Worm (Caenorhabditis elegans) whole organism, L1 larva: Measurements from ENCODE around the gene ZK1320.3.

Source experiments
- C04F5.9 ChIP-seq: sonication (generic microtip); optimal IDR thresholded peaks from 2 replicates; lab custom pipeline; 2016; ENCODE audit warnings: missing genetic modification characterization, missing compliant biosample characterization
- C16A3.4 ChIP-seq: fragments of 150-350 bp; optimal IDR thresholded peaks from 2 replicates; lab custom pipeline; 2014; ENCODE audit warnings: missing biosample characterization, missing genetic modification characterization
- aha-1 ChIP-seq: fragments of 150-350 bp; optimal IDR thresholded peaks from 2 replicates; lab custom pipeline; 2014; ENCODE audit warnings: missing biosample characterization, missing genetic modification characterization
- ama-1 ChIP-seq: fragments of 150-350 bp; optimal IDR thresholded peaks from 2 replicates; lab custom pipeline; 2014
- ceh-82 ChIP-seq, 3 experiments: fragments of 150-350 bp in 1 of 3; sonication (generic microtip) in 2 of 3; optimal IDR thresholded peaks; 2 replicates each; lab custom pipeline; 2014 to 2017; ENCODE audit warnings: missing biosample characterization in 3 of 3, missing genetic modification characterization in 3 of 3
- ces-1 ChIP-seq: fragments of 150-350 bp; optimal IDR thresholded peaks from 2 replicates; lab custom pipeline; 2014; ENCODE audit warnings: missing biosample characterization, missing genetic modification reagents, missing genetic modification characterization
- dpl-1 ChIP-seq, 3 experiments: fragments of 150-350 bp in 2 of 3; sonication (generic microtip) in 1 of 3; optimal IDR thresholded peaks; 2 replicates each; lab custom pipeline; 2014 to 2017; ENCODE audit warnings: missing biosample characterization in 3 of 3, missing genetic modification characterization in 3 of 3, missing genetic modification reagents in 3 of 3
- efl-1 ChIP-seq, 4 experiments: fragments of 150-350 bp; optimal IDR thresholded peaks in 3 of 4; peaks in 1 of 4; 1 replicate in 1 of 4; 2 replicates in 3 of 4; lab custom pipeline; 2014; ENCODE audit warnings: missing biosample characterization in 2 of 4, missing genetic modification characterization in 2 of 4, missing genetic modification reagents in 2 of 4
- efl-3 ChIP-seq: fragments of 200-800 bp; sonication (Bioruptor generic); optimal IDR thresholded peaks from 2 replicates; lab custom pipeline; 2018; ENCODE audit warnings: mild to moderate bottlenecking, missing genetic modification characterization, missing compliant biosample characterization
- egl-27 ChIP-seq, 2 experiments: fragments of 150-350 bp in 1 of 2; sonication (generic microtip); optimal IDR thresholded peaks; 3 replicates each; lab custom pipeline; 2017 to 2018; ENCODE audit warnings: missing biosample characterization in 2 of 2, missing genetic modification characterization in 2 of 2, missing genetic modification reagents in 2 of 2
- ets-5 ChIP-seq: fragments of 200-800 bp; sonication (Bioruptor generic); IDR thresholded peaks from 2 replicates; pipeline ENCODE4 v1.3.6; 2022; ENCODE audit warnings: missing genetic modification characterization, missing compliant biosample characterization
- fkh-10 ChIP-seq: sonication (generic microtip); optimal IDR thresholded peaks from 2 replicates; lab custom pipeline; 2017; ENCODE audit warnings: missing biosample characterization, missing genetic modification reagents, missing genetic modification characterization
- fkh-4 ChIP-seq: sonication (generic microtip); optimal IDR thresholded peaks from 2 replicates; lab custom pipeline; 2016; ENCODE audit warnings: missing compliant biosample characterization, missing genetic modification characterization, borderline replicate concordance
- fkh-8 ChIP-seq: sonication (generic microtip); optimal IDR thresholded peaks from 2 replicates; lab custom pipeline; 2016; ENCODE audit warnings: mild to moderate bottlenecking, missing genetic modification characterization, missing compliant biosample characterization
- fos-1 ChIP-seq: fragments of 150-350 bp; optimal IDR thresholded peaks from 2 replicates; lab custom pipeline; 2014; ENCODE audit warnings: missing biosample characterization, missing genetic modification characterization
- jun-1 ChIP-seq: fragments of 150-350 bp; optimal IDR thresholded peaks from 2 replicates; lab custom pipeline; 2014; ENCODE audit warnings: missing biosample characterization, missing genetic modification reagents, missing genetic modification characterization
- lin-15B ChIP-seq: fragments of 150-350 bp; sonication (generic microtip); optimal IDR thresholded peaks from 3 replicates; lab custom pipeline; 2014; ENCODE audit warnings: missing biosample characterization, missing genetic modification characterization
- lsy-2 ChIP-seq, 2 experiments: fragments of 150-350 bp; optimal IDR thresholded peaks; 2 replicates each; lab custom pipeline; 2014; ENCODE audit warnings: missing biosample characterization in 2 of 2, missing genetic modification characterization in 2 of 2
- mab-9 ChIP-seq: fragments of 200-800 bp; sonication (Bioruptor generic); IDR thresholded peaks from 2 replicates; pipeline ENCODE4 v1.3.6; 2022; ENCODE audit warnings: missing genetic modification reagents, missing genetic modification characterization, missing compliant biosample characterization
- mdl-1 ChIP-seq, 2 experiments: fragments of 150-350 bp; optimal IDR thresholded peaks; 2 replicates each; lab custom pipeline; 2014 to 2017; ENCODE audit warnings: missing biosample characterization in 2 of 2, missing genetic modification characterization in 2 of 2, inconsistent platforms in 1 of 2
- mef-2 ChIP-seq: fragments of 150-350 bp; optimal IDR thresholded peaks from 2 replicates; lab custom pipeline; 2014; ENCODE audit warnings: missing biosample characterization, missing genetic modification characterization
- mep-1 ChIP-seq: fragments of 150-350 bp; optimal IDR thresholded peaks from 2 replicates; lab custom pipeline; 2014; ENCODE audit warnings: missing biosample characterization, missing genetic modification characterization
- nhr-11 ChIP-seq: fragments of 150-350 bp; optimal IDR thresholded peaks from 2 replicates; lab custom pipeline; 2014; ENCODE audit warnings: missing biosample characterization, missing genetic modification characterization
- nhr-12 ChIP-seq: sonication (generic microtip); optimal IDR thresholded peaks from 2 replicates; lab custom pipeline; 2017; ENCODE audit warnings: missing biosample characterization, missing genetic modification characterization
- nhr-237 ChIP-seq: fragments of 150-350 bp; optimal IDR thresholded peaks from 2 replicates; lab custom pipeline; 2014; ENCODE audit warnings: missing biosample characterization, missing genetic modification characterization
- nhr-47 ChIP-seq: sonication (generic microtip); optimal IDR thresholded peaks from 2 replicates; lab custom pipeline; 2016; ENCODE audit warnings: mild to moderate bottlenecking, missing genetic modification characterization, moderate library complexity, missing compliant biosample characterization
- nhr-76 ChIP-seq: sonication (generic microtip); optimal IDR thresholded peaks from 2 replicates; lab custom pipeline; 2017; ENCODE audit warnings: missing biosample characterization, missing genetic modification characterization
- nhr-90 ChIP-seq: sonication (generic microtip); optimal IDR thresholded peaks from 2 replicates; lab custom pipeline; 2016; ENCODE audit warnings: mild to moderate bottlenecking, missing genetic modification characterization, missing compliant biosample characterization; ENCODE audit not compliant: poor library complexity
- pax-3 ChIP-seq: fragments of 200-800 bp; sonication (Bioruptor generic); optimal IDR thresholded peaks from 2 replicates; lab custom pipeline; 2018; ENCODE audit warnings: mild to moderate bottlenecking, missing genetic modification characterization, moderate library complexity, missing compliant biosample characterization
- rnt-1 ChIP-seq: sonication (generic microtip); optimal IDR thresholded peaks from 2 replicates; lab custom pipeline; 2016; ENCODE audit warnings: mild to moderate bottlenecking, missing genetic modification characterization, moderate library complexity, missing compliant biosample characterization
- skn-1 ChIP-seq: fragments of 150-350 bp; optimal IDR thresholded peaks from 2 replicates; lab custom pipeline; 2014; ENCODE audit warnings: missing biosample characterization, missing genetic modification characterization
- snpc-4 ChIP-seq: fragments of 150-350 bp; optimal IDR thresholded peaks from 2 replicates; lab custom pipeline; 2014; ENCODE audit warnings: missing biosample characterization, missing genetic modification characterization
- sptf-1 ChIP-seq: fragments of 150-350 bp; optimal IDR thresholded peaks from 2 replicates; lab custom pipeline; 2014; ENCODE audit warnings: missing biosample characterization, missing genetic modification characterization
- unc-130 ChIP-seq: fragments of 150-350 bp; optimal IDR thresholded peaks from 2 replicates; lab custom pipeline; 2017; ENCODE audit warnings: missing biosample characterization, missing genetic modification characterization, inconsistent platforms
- unc-62 ChIP-seq: fragments of 150-350 bp; optimal IDR thresholded peaks from 2 replicates; lab custom pipeline; 2014; ENCODE audit warnings: missing biosample characterization, missing genetic modification reagents, missing genetic modification characterization
- unc-86 ChIP-seq: sonication (generic microtip); optimal IDR thresholded peaks from 2 replicates; lab custom pipeline; 2016; ENCODE audit warnings: missing genetic modification characterization, missing compliant biosample characterization
- unc-98 ChIP-seq: fragments of 200-800 bp; sonication (Bioruptor generic); IDR thresholded peaks from 2 replicates; pipeline ENCODE4 v1.3.6; 2022; ENCODE audit warnings: missing genetic modification characterization, missing compliant biosample characterization
- zag-1 ChIP-seq: fragments of 150-350 bp; optimal IDR thresholded peaks from 2 replicates; lab custom pipeline; 2014; ENCODE audit warnings: missing biosample characterization, missing genetic modification characterization
- zip-4 ChIP-seq: fragments of 200-800 bp; sonication (Bioruptor generic); optimal IDR thresholded peaks from 2 replicates; lab custom pipeline; 2018; ENCODE audit warnings: mild to moderate bottlenecking, missing genetic modification characterization, moderate library complexity, missing compliant biosample characterization
- ztf-4 ChIP-seq: fragments of 150-350 bp; optimal IDR thresholded peaks from 2 replicates; lab custom pipeline; 2014; ENCODE audit warnings: missing biosample characterization, missing genetic modification characterization

Gene ZK1320.3

ce11 chrII:9617902-9618245 is 42.3 kb downstream of the ZK1320.3 start (continued):
- TF ChIP-seq snpc-4 (no peak), mab-9 (GFP tag; lab: Robert Waterston, UW) (no peak), ceh-82 (tag; optimal IDR thresholded peaks at IDR 0.05; lab: Kevin White, UChicago) (no peak), nhr-90 (tag; lab: Kevin White, UChicago) (peak; percentile 25), dpl-1 (GFP tag; optimal IDR thresholded peaks at IDR 0.05; lab: Kevin White, UChicago) (no peak), ets-5 (no peak), C16A3.4 (no peak), mep-1 (no peak), efl-3 (GFP tag; lab: Kevin White, UChicago) (no peak), unc-98 (GFP tag; lab: Robert Waterston, UW) (no peak)

DNA sequence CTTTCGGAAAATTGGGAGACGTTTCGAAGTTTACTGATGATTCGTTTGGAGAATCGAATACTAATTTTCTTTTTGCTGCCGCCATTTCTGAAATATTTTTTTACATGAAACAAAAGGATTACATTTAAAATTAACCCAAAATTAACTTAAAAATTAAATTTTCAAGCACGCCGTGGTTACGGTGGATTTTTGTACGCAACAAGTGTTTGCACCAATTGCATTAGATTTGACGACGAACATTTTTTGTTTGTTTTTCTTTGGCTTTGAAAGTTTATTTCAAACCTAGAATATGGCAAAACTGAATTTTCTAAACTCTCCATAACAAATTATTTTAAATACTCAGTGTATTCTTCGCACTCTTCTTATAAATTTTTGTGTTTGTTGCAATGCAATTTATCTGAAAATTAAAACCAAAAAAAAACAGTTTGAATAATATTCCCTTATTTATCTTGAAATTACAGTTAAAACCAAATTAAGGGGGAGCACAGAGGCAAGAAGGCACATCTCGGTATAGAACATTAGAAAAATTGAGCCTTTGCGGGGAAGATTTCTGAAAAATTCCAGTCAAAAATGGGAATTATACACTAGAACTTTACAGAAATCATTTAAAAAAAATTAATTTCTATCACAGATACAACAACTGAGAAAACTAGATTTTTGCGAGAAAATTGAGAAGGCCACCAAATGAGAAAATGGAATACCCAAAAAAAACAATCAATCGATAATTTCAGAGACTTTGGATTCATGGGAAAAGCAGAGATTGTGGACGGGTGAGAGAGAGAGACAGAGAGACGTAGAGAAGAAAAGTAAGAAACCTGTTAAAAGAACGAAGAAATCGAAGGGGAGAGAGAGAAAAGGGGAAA is 42.9 kb downstream of the ZK1320.3 start, which contains the start of gene hal-3:
hal-3 (minus strand) TSS at position 87 of the 863 bp plus-strand sequence.
- TF ChIP-seq nhr-47 (tag; lab: Kevin White, UChicago), result peak; percentile 1
- no peak for TF ChIP-seq sptf-1 (tag; lab: Kevin White, UChicago)
- TF ChIP-seq lsy-2 (tag; optimal IDR thresholded peaks at IDR 0.05; lab: Kevin White, UChicago), result peak in 1 of 2 experiments; percentile 54
- TF ChIP-seq ama-1 (lab: Kevin White, UChicago), result peak; percentile 16
- peak; percentile 5 for TF ChIP-seq ztf-4 (tag; lab: Kevin White, UChicago)
- TF ChIP-seq nhr-237, result no peak
- TF ChIP-seq unc-86 (tag; lab: Kevin White, UChicago), result no peak
- TF ChIP-seq lin-15B (tag; lab: Kevin White, UChicago), result no peak
- TF ChIP-seq efl-1 (optimal IDR thresholded peaks at IDR 0.05; lab: Kevin White, UChicago), result no peak
- peak in 1 of 2 experiments; percentile 77 for TF ChIP-seq efl-1 (GFP tag; optimal IDR thresholded peaks at IDR 0.05 in 1 of 2; lab: Kevin White, UChicago)
- no peak for TF ChIP-seq skn-1 (tag; lab: Kevin White, UChicago)

- TF ChIP-seq aha-1 (tag; lab: Kevin White, UChicago), result no peak
- no peak for TF ChIP-seq egl-27 (tag; optimal IDR thresholded peaks at IDR 0.05; lab: Kevin White, UChicago)
- TF ChIP-seq pax-3 (tag; lab: Kevin White, UChicago), result no peak
- TF ChIP-seq fos-1 (tag; lab: Kevin White, UChicago), result no peak
These were observed 45.5 kb downstream of the ZK1320.3 start, which contains the start of gene hlh-6 for ce11 chrII:9614728-9615127. hlh-6 (minus strand) TSS chrII:9614828.

DNA sequence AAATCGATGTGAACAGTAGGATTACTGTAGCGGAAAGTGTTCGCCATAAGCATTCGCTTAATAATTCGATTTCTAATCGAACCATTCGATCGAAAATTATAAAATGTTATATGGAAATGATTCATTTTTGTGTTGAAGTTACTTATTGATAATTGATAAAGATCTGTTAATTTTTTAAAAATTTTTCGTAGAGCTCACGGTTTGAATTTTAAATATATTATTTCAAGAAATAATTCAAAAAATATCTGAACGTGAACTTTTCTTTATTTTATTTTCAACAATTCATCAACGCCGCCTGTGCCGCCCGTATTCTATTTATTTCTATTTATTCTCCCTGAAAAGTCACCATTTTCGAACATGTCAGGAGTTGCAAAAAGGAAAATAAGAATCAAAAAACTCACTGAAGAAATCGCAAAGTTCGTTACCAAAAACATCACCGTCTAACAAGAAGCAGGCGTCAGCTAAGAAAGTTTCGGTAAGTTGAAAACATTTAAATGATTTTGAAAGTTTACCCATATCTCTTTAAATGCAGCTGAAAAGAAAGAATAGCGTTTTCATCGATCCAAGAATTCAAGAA is 48.8 kb downstream of the ZK1320.3 start, which contains the start of the genes T15H9.5 and T15H9.4:
T15H9.5 (minus strand) TSS at position 101 of the 577 bp plus-strand sequence.
T15H9.4 (plus strand) TSS at position 527 of the 577 bp plus-strand sequence.
- TF ChIP-seq fkh-8 (tag; lab: Kevin White, UChicago), result no peak
- no peak for TF ChIP-seq zip-4 (GFP tag; lab: Kevin White, UChicago)
- no peak for TF ChIP-seq nhr-12 (tag; lab: Kevin White, UChicago)
- TF ChIP-seq C04F5.9, result no peak
- no peak for TF ChIP-seq jun-1 (tag; lab: Kevin White, UChicago)

- no peak for TF ChIP-seq ces-1
- no peak for TF ChIP-seq mdl-1 (tag; optimal IDR thresholded peaks at IDR 0.05; lab: Kevin White, UChicago)
- no peak for TF ChIP-seq nhr-11 (tag; lab: Kevin White, UChicago)
- no peak for TF ChIP-seq unc-130 (tag; lab: Kevin White, UChicago)
- no peak for TF ChIP-seq fkh-4
- TF ChIP-seq ets-5, result no peak
- no peak for TF ChIP-seq nhr-47 (tag; lab: Kevin White, UChicago)
- TF ChIP-seq nhr-237, result no peak
- no peak for TF ChIP-seq efl-1 (optimal IDR thresholded peaks at IDR 0.05; lab: Kevin White, UChicago)
- no peak for TF ChIP-seq efl-1 (GFP tag; optimal IDR thresholded peaks at IDR 0.05 in 1 of 2; lab: Kevin White, UChicago)
- TF ChIP-seq jun-1 (tag; lab: Kevin White, UChicago), result no peak
- no peak for TF ChIP-seq rnt-1
- no peak for TF ChIP-seq zag-1 (tag; lab: Kevin White, UChicago)
- TF ChIP-seq nhr-76 (tag; lab: Kevin White, UChicago), result no peak
- no peak for TF ChIP-seq mef-2 (tag; lab: Kevin White, UChicago)
- TF ChIP-seq zip-4 (GFP tag; lab: Kevin White, UChicago), result no peak
- no peak for TF ChIP-seq unc-62
- TF ChIP-seq fkh-10 (GFP tag; lab: Kevin White, UChicago), result no peak
- TF ChIP-seq fos-1 (tag; lab: Kevin White, UChicago), result no peak
These were observed 50.9 kb downstream of the ZK1320.3 start, which contains the start of gene pap-2 for ce11 chrII:9609296-9609695. pap-2 (minus strand) TSS chrII:9609396.
